Fruit fly (Drosophila melanogaster): ENCODE results near the gene eIF2beta.

Gene eIF2beta

DNA sequence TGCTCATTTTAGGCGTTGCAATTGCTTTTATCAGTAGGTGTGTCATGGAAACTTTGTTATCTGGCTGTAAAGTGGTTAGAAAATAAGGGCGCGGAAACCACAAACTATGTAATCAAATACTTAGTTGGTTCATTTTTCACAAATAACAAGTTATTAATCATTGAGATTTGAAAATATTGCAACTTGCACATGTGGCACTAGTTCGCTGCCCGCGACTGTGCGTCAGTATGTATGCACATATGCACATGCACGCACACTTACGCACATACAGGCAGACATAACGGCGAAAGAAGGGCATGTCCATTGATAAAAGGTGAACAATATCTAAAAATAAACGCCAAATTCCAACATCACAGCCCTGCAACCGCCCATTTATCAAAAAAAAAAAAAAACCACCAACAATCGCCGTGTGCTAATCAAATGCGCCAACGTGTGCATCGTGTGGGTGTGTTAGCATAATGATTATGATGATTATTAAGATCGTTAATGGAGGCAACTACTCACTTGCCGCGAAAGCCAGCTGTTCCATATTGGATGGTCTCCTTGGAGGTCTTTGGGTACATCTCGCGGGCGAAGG is 3.0 kb upstream of the eIF2beta start (continued):
- TF ChIP-seq CG7745 (tag; optimal IDR thresholded peaks at IDR 0.05) (no peak), CG31388 (GFP tag; optimal IDR thresholded peaks at IDR 0.05) (no peak), lov (optimal IDR thresholded peaks at IDR 0.05) (no peak), lov (GFP tag; IDR thresholded peaks at IDR 0.05) (peak; percentile 85), CG34224 (GFP tag; IDR thresholded peaks at IDR 0.05; ENCODE audit: partially characterized antibody) (0 out of 3 replicates have a peak, but pooled peaks have one; percentile 14), H15 (GFP tag; IDR thresholded peaks at IDR 0.05) (0 out of 3 replicates have a peak, but pooled peaks have one; percentile 32), Hsf (GFP tag; optimal IDR thresholded peaks at IDR 0.05) (peak; percentile 43), CG12769 (tag; optimal IDR thresholded peaks at IDR 0.05) (no peak), crol (GFP tag; IDR thresholded peaks at IDR 0.05) (no peak), Nf-YB (GFP tag; optimal IDR thresholded peaks at IDR 0.05) (peak; percentile 12), Awh (GFP tag; IDR thresholded peaks at IDR 0.05) (peak; percentile 77), Atf6 (GFP tag; IDR thresholded peaks at IDR 0.05) (no peak), psq (GFP tag; optimal IDR thresholded peaks at IDR 0.05) (no peak), emc (GFP tag; optimal IDR thresholded peaks at IDR 0.05) (no peak), nerfin-2 (GFP tag; IDR thresholded peaks at IDR 0.05; ENCODE audit: partially characterized antibody) (no peak), ERR (GFP tag; optimal IDR thresholded peaks at IDR 0.05) (no peak), Aef1 (GFP tag; IDR thresholded peaks at IDR 0.05) (0 out of 3 replicates have a peak, but pooled peaks have one; percentile 34), Ssrp (tag; optimal IDR thresholded peaks at IDR 0.05) (peak; percentile 41), CG9817 (tag; optimal IDR thresholded peaks at IDR 0.05) (no peak), CG17359 (tag; optimal IDR thresholded peaks at IDR 0.05) (peak; percentile 70), wdn (GFP tag; IDR thresholded peaks at IDR 0.05) (peak; percentile 22; the same call in 1 of the 2 replicates), dysf (GFP tag; IDR thresholded peaks at IDR 0.05) (peak; percentile 40; the same call in 1 of the 3 replicates), CG8924 (tag; optimal IDR thresholded peaks at IDR 0.05) (peak; percentile 42), CG2120 (GFP tag; optimal IDR thresholded peaks at IDR 0.05) (peak; percentile 24), Hr39 (optimal IDR thresholded peaks at IDR 0.05) (no peak), CG3995 (GFP tag; optimal IDR thresholded peaks at IDR 0.05) (no peak), cwo (GFP tag; optimal IDR thresholded peaks at IDR 0.05) (no peak), pzg (GFP tag; optimal IDR thresholded peaks at IDR 0.05) (no peak), Side (GFP tag; optimal IDR thresholded peaks at IDR 0.05) (peak; percentile 39), CG13775 (GFP tag; optimal IDR thresholded peaks at IDR 0.05) (peak; percentile 15), CG7987 (GFP tag; optimal IDR thresholded peaks at IDR 0.05) (no peak), CG43689 (GFP tag; IDR thresholded peaks at IDR 0.05) (no peak), vnd (GFP tag; IDR thresholded peaks at IDR 0.05; ENCODE audit: partially characterized antibody) (no peak), tin (GFP tag; optimal IDR thresholded peaks at IDR 0.05) (peak; percentile 50), Hmr (GFP tag; optimal IDR thresholded peaks at IDR 0.05) (no peak), jing (GFP tag; optimal IDR thresholded peaks at IDR 0.05) (no peak), HLH3B (GFP tag; IDR thresholded peaks at IDR 0.05) (peak; percentile 60)

dm6 chr3L:12523941-12524340 is 2.6 kb downstream of the eIF2beta start, which contains the start of the genes ver and Gcn5:
Gene ver (plus strand): TSS chr3L:12523987.
Gene Gcn5 (minus strand): TSS chr3L:12524014.
- TF ChIP-seq CG9437 (GFP tag; optimal IDR thresholded peaks at IDR 0.05) (peak; percentile 86), usp (GFP tag; optimal IDR thresholded peaks at IDR 0.05) (no peak), sna (GFP tag; IDR thresholded peaks at IDR 0.05; ENCODE audit: partially characterized antibody) (no peak), CG17568 (GFP tag; optimal IDR thresholded peaks at IDR 0.05) (no peak), insv (GFP tag; optimal IDR thresholded peaks at IDR 0.05) (peak in 1 of 2 experiments; percentile 54), yki (optimal IDR thresholded peaks at IDR 0.05) (no peak), Adf1 (GFP tag; IDR thresholded peaks at IDR 0.05) (peak; percentile 68), dmrt99B (tag; optimal IDR thresholded peaks at IDR 0.05) (peak; percentile 91), CG4360 (GFP tag; IDR thresholded peaks at IDR 0.05) (peak; percentile 63), CG11560 (tag; IDR thresholded peaks at IDR 0.05) (peak; percentile 78; the same call in 2 of the 3 replicates), Max (GFP tag; optimal IDR thresholded peaks at IDR 0.05) (peak; percentile 90), CHES-1-like (GFP tag; optimal IDR thresholded peaks at IDR 0.05) (peak; percentile 64), NK7.1 (GFP tag; optimal IDR thresholded peaks at IDR 0.05) (peak; percentile 73), salm (tag; optimal IDR thresholded peaks at IDR 0.05) (peak; percentile 74), CG9876 (GFP tag; optimal IDR thresholded peaks at IDR 0.05) (peak; percentile 45), CG12236 (GFP tag; optimal IDR thresholded peaks at IDR 0.05) (peak; percentile 18), CG13775 (GFP tag; optimal IDR thresholded peaks at IDR 0.05) (peak; percentile 93)
